Fruit fly (Drosophila melanogaster) whole organism, adult: Measurements from ENCODE around the gene Uros2.

Experiments used
- CG11617 ChIP-seq: fragments of 200-800 bp; sonication (Bioruptor generic); optimal IDR thresholded peaks from 2 replicates; lab custom pipeline; 2017; ENCODE audit warnings: mild to moderate bottlenecking, missing biosample characterization, missing genetic modification reagents, missing genetic modification characterization
- CG12768 ChIP-seq: fragments of 200-800 bp; sonication (Bioruptor generic); optimal IDR thresholded peaks from 2 replicates; lab custom pipeline; 2017; ENCODE audit warnings: missing biosample characterization, missing genetic modification characterization, mild to moderate bottlenecking, moderate library complexity, missing genetic modification reagents
- CG14711 ChIP-seq: fragments of 200-800 bp; sonication (Bioruptor generic); optimal IDR thresholded peaks from 2 replicates; lab custom pipeline; 2018; ENCODE audit warnings: missing biosample characterization, mild to moderate bottlenecking, missing genetic modification characterization, moderate library complexity
- CG1620 ChIP-seq: fragments of 200-800 bp; sonication (Bioruptor generic); optimal IDR thresholded peaks from 2 replicates; lab custom pipeline; 2016; ENCODE audit warnings: missing biosample characterization, missing genetic modification characterization
- CG7101 ChIP-seq: fragments of 200-800 bp; sonication (Bioruptor generic); optimal IDR thresholded peaks from 2 replicates; lab custom pipeline; 2018; ENCODE audit warnings: missing biosample characterization, mild to moderate bottlenecking, missing genetic modification characterization, moderate library complexity
- Crg-1 ChIP-seq: fragments of 200-800 bp; sonication (Bioruptor generic); optimal IDR thresholded peaks from 2 replicates; lab custom pipeline; 2016; ENCODE audit warnings: missing biosample characterization, missing genetic modification characterization
- bab1 ChIP-seq: fragments of 200-800 bp; sonication (Bioruptor generic); optimal IDR thresholded peaks from 3 replicates; lab custom pipeline; 2019; ENCODE audit warnings: missing biosample characterization, mild to moderate bottlenecking, missing genetic modification characterization, moderate library complexity
- kay ChIP-seq: fragments of 200-800 bp; sonication (Bioruptor generic); peaks from one replicate; lab custom pipeline; 2016; ENCODE audit warnings: missing biosample characterization, missing genetic modification characterization, borderline replicate concordance
- ovo ChIP-seq: fragments of 200-800 bp; sonication (Bioruptor generic); optimal IDR thresholded peaks from 2 replicates; lab custom pipeline; 2016; ENCODE audit warnings: missing biosample characterization, missing genetic modification characterization

DNA sequence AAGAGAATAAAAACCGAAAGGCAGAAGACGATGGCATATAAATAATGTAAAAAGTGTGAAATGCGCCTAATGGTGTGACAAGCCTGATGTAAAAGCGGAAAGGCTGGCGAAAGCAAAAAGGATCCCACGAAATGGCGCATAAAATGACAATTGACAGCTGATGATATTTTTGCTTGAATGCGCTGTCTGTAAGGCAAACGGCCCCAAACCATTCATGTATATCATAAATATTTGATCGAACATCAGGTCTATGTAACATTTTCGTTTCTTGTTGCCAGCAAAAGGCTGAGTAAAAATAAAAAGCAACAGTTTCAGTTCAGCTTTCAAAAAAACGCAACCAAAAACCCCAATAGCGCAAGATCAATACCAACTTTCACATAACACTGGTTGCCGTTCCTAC, 44.0 kb upstream of the Uros2 start, which contains the start of gene CG4520:
- TF ChIP-seq bab1 (GFP tag; lab: Kevin White, UChicago) = no peak
- no peak for TF ChIP-seq CG11617 (GFP tag; lab: Kevin White, UChicago)
- no peak for TF ChIP-seq CG7101 (tag; lab: Kevin White, UChicago)
- TF ChIP-seq CG1620 (GFP tag; lab: Kevin White, UChicago) = no peak
- TF ChIP-seq ovo (GFP tag; lab: Kevin White, UChicago) = no peak
- TF ChIP-seq kay (GFP tag; lab: Kevin White, UChicago) = no peak
- no peak for TF ChIP-seq CG14711
- no peak for TF ChIP-seq Crg-1 (GFP tag; lab: Kevin White, UChicago)
- no peak for TF ChIP-seq CG12768 (GFP tag; lab: Kevin White, UChicago)
